Fruit fly (Drosophila melanogaster): ENCODE measurements around the gene Hinfp.

DNA sequence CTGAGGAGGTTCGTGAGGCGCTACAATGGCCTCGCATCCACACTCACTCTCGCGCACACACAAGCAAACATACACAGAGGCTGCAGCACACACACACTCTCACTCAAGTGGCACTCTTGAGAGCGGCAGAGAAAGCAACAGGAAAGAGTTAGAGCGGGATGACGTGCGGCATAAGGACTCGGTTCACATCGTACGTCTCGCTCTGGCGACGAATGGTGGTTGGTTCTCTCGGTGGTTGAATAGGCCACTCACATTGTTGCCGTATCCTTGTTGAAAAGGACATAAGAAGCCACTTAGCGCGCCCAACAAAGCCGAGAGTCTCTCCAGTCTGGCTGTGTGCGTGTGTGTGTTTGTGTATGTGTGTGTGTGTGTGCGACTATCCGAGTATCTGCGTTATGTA lies 34.9 kb upstream of the Hinfp start:
- TF ChIP-seq CG8632 (GFP tag; optimal IDR thresholded peaks at IDR 0.05) (no peak), CG6792 (GFP tag; optimal IDR thresholded peaks at IDR 0.05) (no peak), Gug (GFP tag; IDR thresholded peaks at IDR 0.05) (no peak), CG9139 (GFP tag; optimal IDR thresholded peaks at IDR 0.05) (no peak)

All from whole organism, prepupa.